Fruit fly (Drosophila melanogaster) whole organism, prepupa: ENCODE results near the gene Cad99C.

ENCODE experiments used
- Blimp-1 ChIP-seq: fragments of 200-800 bp; sonication (Bioruptor generic); optimal IDR thresholded peaks from 3 replicates; lab custom pipeline; 2017; ENCODE audit warnings: missing biosample characterization, missing genetic modification characterization, mild to moderate bottlenecking, moderate library complexity, missing genetic modification reagents
- CG10631 ChIP-seq: fragments of 200-800 bp; sonication (Bioruptor generic); optimal IDR thresholded peaks from 2 replicates; lab custom pipeline; 2016; ENCODE audit warnings: missing biosample characterization, missing genetic modification characterization
- CG10669 ChIP-seq: fragments of 200-800 bp; sonication (Bioruptor generic); optimal IDR thresholded peaks from 3 replicates; lab custom pipeline; 2018; ENCODE audit warnings: missing biosample characterization, mild to moderate bottlenecking, missing genetic modification characterization, moderate library complexity
- CG11294 ChIP-seq: fragments of 200-800 bp; sonication (Bioruptor generic); IDR thresholded peaks from 2 replicates; pipeline ENCODE4 v1.3.6; 2022; ENCODE audit warnings: missing biosample characterization, missing genetic modification characterization
- CG11762 ChIP-seq: fragments of 200-800 bp; sonication (Bioruptor generic); optimal IDR thresholded peaks from 3 replicates; lab custom pipeline; 2016; ENCODE audit warnings: missing biosample characterization, missing genetic modification characterization; ENCODE audit not compliant: insufficient read depth
- CG11902 ChIP-seq: fragments of 200-800 bp; sonication (Bioruptor generic); optimal IDR thresholded peaks from 3 replicates; lab custom pipeline; 2016; ENCODE audit warnings: missing biosample characterization, missing genetic modification characterization
- CG15336 ChIP-seq: fragments of 200-800 bp; sonication (Bioruptor generic); IDR thresholded peaks from 2 replicates; pipeline ENCODE4 v1.3.6; 2022; ENCODE audit warnings: missing biosample characterization, missing genetic modification characterization
- CG1621 ChIP-seq: fragments of 200-800 bp; sonication (Bioruptor generic); optimal IDR thresholded peaks from 3 replicates; lab custom pipeline; 2018; ENCODE audit warnings: missing biosample characterization, mild to moderate bottlenecking, missing genetic modification characterization
- CG16779 ChIP-seq: fragments of 200-800 bp; sonication (Bioruptor generic); optimal IDR thresholded peaks from 3 replicates; lab custom pipeline; 2017; ENCODE audit warnings: missing biosample characterization, mild to moderate bottlenecking, missing genetic modification characterization
- CG3032 ChIP-seq: fragments of 200-800 bp; optimal IDR thresholded peaks from 2 replicates; lab custom pipeline; 2019; ENCODE audit warnings: missing biosample characterization, mild to moderate bottlenecking, missing genetic modification characterization, moderate library complexity
- CG31627 ChIP-seq: fragments of 200-800 bp; sonication (Bioruptor generic); optimal IDR thresholded peaks from 3 replicates; lab custom pipeline; 2016; ENCODE audit warnings: missing biosample characterization, missing genetic modification characterization
- CG32006 ChIP-seq: fragments of 200-800 bp; sonication (Bioruptor generic); optimal IDR thresholded peaks from 3 replicates; lab custom pipeline; 2017; ENCODE audit warnings: missing biosample characterization, mild to moderate bottlenecking, missing genetic modification characterization
- CG34406 ChIP-seq: fragments of 200-800 bp; sonication (Bioruptor generic); optimal IDR thresholded peaks from 3 replicates; lab custom pipeline; 2016; ENCODE audit warnings: missing biosample characterization, missing genetic modification characterization
- CG3919 ChIP-seq: fragments of 200-800 bp; sonication (Bioruptor generic); optimal IDR thresholded peaks from 3 replicates; lab custom pipeline; 2016; ENCODE audit warnings: missing biosample characterization, missing genetic modification characterization
- CG4318 ChIP-seq: fragments of 200-800 bp; sonication (Bioruptor generic); optimal IDR thresholded peaks from 3 replicates; lab custom pipeline; 2017; ENCODE audit warnings: missing biosample characterization, mild to moderate bottlenecking, missing genetic modification characterization
- CG6163 ChIP-seq: fragments of 200-800 bp; sonication (Bioruptor generic); IDR thresholded peaks from 3 replicates; pipeline ENCODE4 v1.3.6; 2022; ENCODE audit warnings: missing biosample characterization, missing genetic modification characterization
- CG6276 ChIP-seq: fragments of 200-800 bp; sonication (Bioruptor generic); optimal IDR thresholded peaks from 2 replicates; lab custom pipeline; 2017; ENCODE audit warnings: missing biosample characterization, mild to moderate bottlenecking, missing genetic modification characterization
- CG6792 ChIP-seq: fragments of 200-800 bp; sonication (Bioruptor generic); optimal IDR thresholded peaks from 3 replicates; lab custom pipeline; 2016; ENCODE audit warnings: missing biosample characterization, missing genetic modification characterization
- CG6808 ChIP-seq: fragments of 200-800 bp; sonication (Bioruptor generic); optimal IDR thresholded peaks from 3 replicates; lab custom pipeline; 2017; ENCODE audit warnings: missing biosample characterization, missing genetic modification characterization, mild to moderate bottlenecking, moderate library complexity, missing genetic modification reagents
- CG6854 ChIP-seq: fragments of 200-800 bp; sonication (Bioruptor generic); optimal IDR thresholded peaks from 2 replicates; lab custom pipeline; 2017; ENCODE audit warnings: missing biosample characterization, mild to moderate bottlenecking, missing genetic modification characterization
- CG7368 ChIP-seq: fragments of 200-800 bp; sonication (Bioruptor generic); optimal IDR thresholded peaks from 3 replicates; lab custom pipeline; 2016; ENCODE audit warnings: missing biosample characterization, missing genetic modification characterization
- CG8119 ChIP-seq: fragments of 200-800 bp; sonication (Bioruptor generic); IDR thresholded peaks from 3 replicates; pipeline ENCODE4 v1.3.6; 2022; ENCODE audit warnings: missing biosample characterization, missing genetic modification characterization
- CG9139 ChIP-seq: fragments of 200-800 bp; sonication (Bioruptor generic); optimal IDR thresholded peaks from 3 replicates; lab custom pipeline; 2017; ENCODE audit warnings: missing biosample characterization, mild to moderate bottlenecking, missing genetic modification characterization
- Eip75B ChIP-seq: fragments of 200-800 bp; sonication (Bioruptor generic); optimal IDR thresholded peaks from 3 replicates; lab custom pipeline; 2016; ENCODE audit warnings: missing biosample characterization, missing genetic modification characterization
- Eip78C ChIP-seq: fragments of 200-800 bp; sonication (Bioruptor generic); peaks from one replicate; lab custom pipeline; 2016; ENCODE audit warnings: missing biosample characterization, missing genetic modification characterization
- Eip93F ChIP-seq: fragments of 200-800 bp; sonication (Bioruptor generic); optimal IDR thresholded peaks from 2 replicates; lab custom pipeline; 2016; ENCODE audit warnings: missing biosample characterization, mild to moderate bottlenecking, missing genetic modification characterization
- Ets21C ChIP-seq: fragments of 200-800 bp; sonication (Bioruptor generic); optimal IDR thresholded peaks from 3 replicates; lab custom pipeline; 2016; ENCODE audit warnings: missing biosample characterization, missing genetic modification characterization
- Gug ChIP-seq: fragments of 200-800 bp; sonication (Bioruptor generic); IDR thresholded peaks from 2 replicates; pipeline ENCODE4 v1.3.6; 2022; ENCODE audit warnings: missing biosample characterization, missing genetic modification characterization
- Hr38 ChIP-seq: sonication (Bioruptor generic); optimal IDR thresholded peaks from 2 replicates; lab custom pipeline; 2016; ENCODE audit warnings: missing biosample characterization, missing genetic modification characterization
- Hr39 ChIP-seq: fragments of 200-800 bp; sonication (Bioruptor generic); optimal IDR thresholded peaks from 2 replicates; lab custom pipeline; 2016; ENCODE audit warnings: missing biosample characterization, missing genetic modification characterization
- Hr4 ChIP-seq: fragments of 200-800 bp; sonication (Bioruptor generic); optimal IDR thresholded peaks from 3 replicates; lab custom pipeline; 2016; ENCODE audit warnings: missing biosample characterization, missing genetic modification characterization
- Lpt ChIP-seq: fragments of 200-800 bp; sonication (Bioruptor generic); optimal IDR thresholded peaks from 3 replicates; lab custom pipeline; 2016; ENCODE audit warnings: missing biosample characterization, missing genetic modification characterization
- Met ChIP-seq: fragments of 200-800 bp; sonication (Bioruptor generic); optimal IDR thresholded peaks from 3 replicates; lab custom pipeline; 2016; ENCODE audit warnings: missing biosample characterization, missing genetic modification characterization
- OdsH ChIP-seq: fragments of 200-800 bp; sonication (Bioruptor generic); optimal IDR thresholded peaks from 3 replicates; lab custom pipeline; 2016; ENCODE audit warnings: missing biosample characterization, missing genetic modification characterization
- Smox ChIP-seq: fragments of 200-800 bp; sonication (Bioruptor generic); optimal IDR thresholded peaks from 3 replicates; lab custom pipeline; 2016; ENCODE audit warnings: missing biosample characterization, missing genetic modification characterization
- Sox102F ChIP-seq: fragments of 200-800 bp; sonication (Bioruptor generic); optimal IDR thresholded peaks from 2 replicates; lab custom pipeline; 2016; ENCODE audit warnings: missing biosample characterization, mild to moderate bottlenecking, missing genetic modification characterization
- Sox14 ChIP-seq: fragments of 200-800 bp; sonication (Bioruptor generic); optimal IDR thresholded peaks from 3 replicates; lab custom pipeline; 2016; ENCODE audit warnings: missing biosample characterization, missing genetic modification characterization
- acj6 ChIP-seq: fragments of 200-800 bp; sonication (Bioruptor generic); optimal IDR thresholded peaks from 3 replicates; lab custom pipeline; 2016; ENCODE audit warnings: missing biosample characterization, missing genetic modification characterization
- cyc ChIP-seq: fragments of 200-800 bp; sonication (Bioruptor generic); optimal IDR thresholded peaks from 3 replicates; lab custom pipeline; 2016; ENCODE audit warnings: missing biosample characterization, missing genetic modification characterization
- dac ChIP-seq: fragments of 200-800 bp; sonication (Bioruptor generic); optimal IDR thresholded peaks from 2 replicates; lab custom pipeline; 2017; ENCODE audit warnings: missing biosample characterization, mild to moderate bottlenecking, missing genetic modification characterization
- eg ChIP-seq: fragments of 200-800 bp; sonication (Bioruptor generic); IDR thresholded peaks from 3 replicates; pipeline ENCODE4 v1.3.6; 2022; ENCODE audit warnings: missing biosample characterization, missing genetic modification characterization
- esn ChIP-seq: fragments of 200-800 bp; sonication (Bioruptor generic); optimal IDR thresholded peaks from 2 replicates; lab custom pipeline; 2016; ENCODE audit warnings: missing biosample characterization, mild to moderate bottlenecking, missing genetic modification characterization, moderate library complexity
- fd59A ChIP-seq: fragments of 200-800 bp; sonication (Bioruptor generic); optimal IDR thresholded peaks from 2 replicates; lab custom pipeline; 2017; ENCODE audit warnings: missing biosample characterization, mild to moderate bottlenecking, missing genetic modification characterization, missing genetic modification reagents
- fd85E ChIP-seq: fragments of 200-800 bp; sonication (Bioruptor generic); optimal IDR thresholded peaks from 3 replicates; lab custom pipeline; 2016; ENCODE audit warnings: missing biosample characterization, missing genetic modification characterization
- fkh ChIP-seq: fragments of 200-800 bp; sonication (Bioruptor generic); optimal IDR thresholded peaks from 3 replicates; lab custom pipeline; 2017; ENCODE audit warnings: missing biosample characterization, mild to moderate bottlenecking, missing genetic modification characterization, moderate library complexity
- lz ChIP-seq: fragments of 200-800 bp; sonication (Bioruptor generic); optimal IDR thresholded peaks from 3 replicates; lab custom pipeline; 2016; ENCODE audit warnings: missing biosample characterization, missing genetic modification characterization
- net ChIP-seq: fragments of 200-800 bp; sonication (Bioruptor generic); optimal IDR thresholded peaks from 3 replicates; lab custom pipeline; 2016; ENCODE audit warnings: missing biosample characterization, missing genetic modification characterization
- pdm3 ChIP-seq: fragments of 200-800 bp; sonication (Bioruptor generic); optimal IDR thresholded peaks from 3 replicates; lab custom pipeline; 2016; ENCODE audit warnings: missing biosample characterization, missing genetic modification characterization
- salr ChIP-seq, 2 experiments: fragments of 200-800 bp; sonication (Bioruptor generic); optimal IDR thresholded peaks; 3 replicates each; lab custom pipeline; 2016 to 2018; ENCODE audit warnings: missing biosample characterization in 2 of 2, missing genetic modification characterization in 2 of 2, mild to moderate bottlenecking in 1 of 2
- ss ChIP-seq, 2 experiments: fragments of 200-800 bp; sonication (Bioruptor generic); optimal IDR thresholded peaks; 2 replicates in 1 of 2; 3 replicates in 1 of 2; lab custom pipeline; 2017 to 2018; ENCODE audit warnings: mild to moderate bottlenecking in 2 of 2, missing biosample characterization in 2 of 2, missing genetic modification characterization in 2 of 2, moderate library complexity in 1 of 2
- svp ChIP-seq: fragments of 200-800 bp; sonication (Bioruptor generic); peaks from one replicate; lab custom pipeline; 2016; ENCODE audit warnings: missing biosample characterization, missing genetic modification characterization
- topi ChIP-seq: fragments of 200-800 bp; sonication (Bioruptor generic); optimal IDR thresholded peaks from 3 replicates; lab custom pipeline; 2016; ENCODE audit warnings: missing biosample characterization, missing genetic modification characterization
- vri ChIP-seq: fragments of 200-800 bp; sonication (Bioruptor generic); optimal IDR thresholded peaks from 3 replicates; lab custom pipeline; 2016; ENCODE audit warnings: missing biosample characterization, mild to moderate bottlenecking, missing genetic modification characterization

The Cad99C gene

dm6 chr3R:29841293-29841791, at the start of gene Cad99C:
Cad99C (plus strand) TSS chr3R:29841657.
- TF ChIP-seq CG32006 (GFP tag; lab: Kevin White, UChicago) (no peak), CG6163 (GFP tag; lab: Robert Waterston, UW) (peak; percentile 60; the same call in 2 of the 3 replicates), ss (GFP tag; optimal IDR thresholded peaks at IDR 0.05; lab: Kevin White, UChicago) (peak; percentile 34 to 54), OdsH (GFP tag; lab: Kevin White, UChicago) (no peak), CG8119 (GFP tag; lab: Robert Waterston, UW) (peak; percentile 34; the same call in 1 of the 3 replicates), CG3032 (tag; lab: Kevin White, UChicago) (peak; percentile 10), Sox14 (GFP tag; lab: Kevin White, UChicago) (no peak), CG7368 (GFP tag; lab: Kevin White, UChicago) (no peak), Blimp-1 (GFP tag; lab: Kevin White, UChicago) (no peak), CG6808 (GFP tag; lab: Kevin White, UChicago) (no peak), CG31627 (no peak), fd85E (no peak), Hr39 (no peak), Eip93F (GFP tag; lab: Kevin White, UChicago) (no peak), CG1621 (tag; lab: Kevin White, UChicago) (no peak), cyc (no peak), Met (GFP tag; lab: Kevin White, UChicago) (peak; percentile 4), Hr4 (GFP tag; lab: Kevin White, UChicago) (no peak), Eip78C (GFP tag; lab: Kevin White, UChicago) (peak; percentile 80), esn (GFP tag; lab: Kevin White, UChicago) (no peak), CG3919 (GFP tag; lab: Kevin White, UChicago) (peak; percentile 39), CG9139 (no peak), fd59A (GFP tag; lab: Kevin White, UChicago) (no peak), lz (GFP tag; lab: Kevin White, UChicago) (peak; percentile 5), CG11762 (no peak), salr (GFP tag; optimal IDR thresholded peaks at IDR 0.05; lab: Kevin White, UChicago) (no peak), Hr38 (GFP tag; lab: Kevin White, UChicago) (no peak), CG34406 (no peak), Gug (GFP tag; lab: Robert Waterston, UW) (no peak), CG6276 (GFP tag; lab: Kevin White, UChicago) (peak; percentile 16), Sox102F (GFP tag; lab: Kevin White, UChicago) (peak; percentile 50), CG15336 (GFP tag; lab: Robert Waterston, UW) (peak; percentile 26; the same call in 1 of the 2 replicates), CG10669 (GFP tag; lab: Kevin White, UChicago) (no peak), fkh (GFP tag; lab: Kevin White, UChicago) (peak; percentile 61), CG6854 (GFP tag; lab: Kevin White, UChicago) (no peak), Eip75B (GFP tag; lab: Kevin White, UChicago) (peak; percentile 65), svp (no peak), acj6 (no peak), Ets21C (GFP tag; lab: Kevin White, UChicago) (no peak), dac (GFP tag; lab: Kevin White, UChicago) (no peak), CG11294 (GFP tag; lab: Robert Waterston, UW) (no peak), Lpt (peak; percentile 23), vri (GFP tag; lab: Kevin White, UChicago) (no peak), CG16779 (tag; lab: Kevin White, UChicago) (no peak), CG4318 (GFP tag; lab: Kevin White, UChicago) (no peak), net (GFP tag; lab: Kevin White, UChicago) (peak; percentile 15), topi (GFP tag; lab: Kevin White, UChicago) (no peak), Smox (no peak), pdm3 (peak; percentile 14), CG11902 (no peak), eg (GFP tag; lab: Robert Waterston, UW) (peak; percentile 50; the same call in 1 of the 3 replicates), CG6792 (GFP tag; lab: Kevin White, UChicago) (no peak), CG10631 (GFP tag; lab: Kevin White, UChicago) (no peak)
